Fruit fly (Drosophila melanogaster): Measurements from ENCODE around the gene CG10973.

The CG10973 gene

DNA sequence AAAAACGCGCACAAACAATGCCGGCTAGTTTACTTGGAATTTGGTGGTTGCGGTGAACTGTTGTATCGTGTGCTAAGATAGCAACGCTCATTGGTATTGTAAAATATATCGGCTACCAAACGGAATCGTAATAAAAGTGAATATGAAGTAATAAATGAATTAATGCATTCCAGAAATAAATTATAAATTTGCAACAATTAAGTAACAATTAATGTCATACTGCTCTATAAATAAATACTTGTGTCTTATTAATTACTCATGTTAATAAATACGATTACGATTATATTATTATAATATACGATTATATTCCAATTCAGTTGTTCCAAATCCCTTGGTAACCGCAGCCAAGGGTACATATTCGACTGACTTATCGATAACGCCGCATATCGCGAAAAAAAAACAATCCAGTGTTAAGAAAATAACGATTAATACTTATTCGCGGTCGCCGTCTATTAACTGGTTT, 20.0 kb downstream of the CG10973 start, which contains the start of the genes SmD1 and Ptp69D (continued):
- TF ChIP-seq hbn (GFP tag; IDR thresholded peaks at IDR 0.05; ENCODE audit: partially characterized antibody) (peak; percentile 59), CG11085 (GFP tag; IDR thresholded peaks at IDR 0.05) (no peak), tio (GFP tag; optimal IDR thresholded peaks at IDR 0.05) (no peak), CG17186 (GFP tag; optimal IDR thresholded peaks at IDR 0.05) (peak; percentile 56), Doc2 (GFP tag; IDR thresholded peaks at IDR 0.05) (no peak), Hr3 (GFP tag; optimal IDR thresholded peaks at IDR 0.05) (peak; percentile 29), seq (GFP tag; IDR thresholded peaks at IDR 0.05) (no peak), pita (GFP tag; optimal IDR thresholded peaks at IDR 0.05) (no peak), CG7928 (GFP tag; optimal IDR thresholded peaks at IDR 0.05) (no peak), emc (GFP tag; optimal IDR thresholded peaks at IDR 0.05) (no peak), lilli (GFP tag; optimal IDR thresholded peaks at IDR 0.05) (no peak), HLH3B (GFP tag; IDR thresholded peaks at IDR 0.05) (no peak), ken (GFP tag; IDR thresholded peaks at IDR 0.05) (no peak), Trl (optimal IDR thresholded peaks at IDR 0.05) (no peak), Trl (GFP tag; optimal IDR thresholded peaks at IDR 0.05) (no peak), CG2202 (tag; optimal IDR thresholded peaks at IDR 0.05) (no peak), tx (GFP tag; optimal IDR thresholded peaks at IDR 0.05) (no peak), yki (optimal IDR thresholded peaks at IDR 0.05) (no peak), bigmax (GFP tag; optimal IDR thresholded peaks at IDR 0.05) (peak; percentile 64), CG1603 (tag; optimal IDR thresholded peaks at IDR 0.05) (peak; percentile 99), CG2116 (GFP tag; optimal IDR thresholded peaks at IDR 0.05) (peak; percentile 83), chm (GFP tag; IDR thresholded peaks at IDR 0.05) (no peak), CTCF (GFP tag; optimal IDR thresholded peaks at IDR 0.05) (no peak), NC2β (GFP tag; optimal IDR thresholded peaks at IDR 0.05) (no peak), tna (GFP tag; IDR thresholded peaks at IDR 0.05; ENCODE audit: partially characterized antibody) (peak; percentile 54; the same call in 1 of the 2 replicates), Tbp (GFP tag; optimal IDR thresholded peaks at IDR 0.05) (no peak), vvl (GFP tag; IDR thresholded peaks at IDR 0.05) (no peak), Taf1 (GFP tag; IDR thresholded peaks at IDR 0.05) (no peak), CG12155 (GFP tag; optimal IDR thresholded peaks at IDR 0.05) (no peak), tin (GFP tag; optimal IDR thresholded peaks at IDR 0.05) (no peak), sima (GFP tag; optimal IDR thresholded peaks at IDR 0.05) (no peak), CG13775 (GFP tag; optimal IDR thresholded peaks at IDR 0.05) (no peak), CG5953 (GFP tag; IDR thresholded peaks at IDR 0.05) (no peak), CG5245 (GFP tag; optimal IDR thresholded peaks at IDR 0.05) (no peak), Mad (GFP tag; optimal IDR thresholded peaks at IDR 0.05) (no peak), CG3065 (GFP tag; optimal IDR thresholded peaks at IDR 0.05) (no peak), CG2875 (GFP tag; optimal IDR thresholded peaks at IDR 0.05) (no peak), fd102C (GFP tag; optimal IDR thresholded peaks at IDR 0.05) (no peak), row (GFP tag; IDR thresholded peaks at IDR 0.05) (peak; percentile 88), CG6654 (GFP tag; optimal IDR thresholded peaks at IDR 0.05) (no peak), Myb (GFP tag; optimal IDR thresholded peaks at IDR 0.05) (no peak), CG6175 (GFP tag; IDR thresholded peaks at IDR 0.05) (no peak), gem (tag; optimal IDR thresholded peaks at IDR 0.05) (no peak), Xbp1 (GFP tag; optimal IDR thresholded peaks at IDR 0.05) (peak; percentile 6), CG7357 (GFP tag; IDR thresholded peaks at IDR 0.05) (no peak), pho (GFP tag; optimal IDR thresholded peaks at IDR 0.05) (no peak), sens (GFP tag) (no peak), otp (GFP tag; IDR thresholded peaks at IDR 0.05) (no peak), org-1 (GFP tag; optimal IDR thresholded peaks at IDR 0.05) (no peak), MESR4 (GFP tag; optimal IDR thresholded peaks at IDR 0.05) (no peak), Lhr (GFP tag; optimal IDR thresholded peaks at IDR 0.05) (peak; percentile 39), CG8478 (optimal IDR thresholded peaks at IDR 0.05) (no peak), CG14965 (GFP tag; optimal IDR thresholded peaks at IDR 0.05; ENCODE audit: borderline replicate concordance) (no peak), dm (GFP tag; optimal IDR thresholded peaks at IDR 0.05) (no peak), Poxn (GFP tag; IDR thresholded peaks at IDR 0.05) (no peak)

Data from whole organism, embryonic.